Worm (Caenorhabditis elegans) whole organism, late embryonic: Measurements from ENCODE around the gene F23H12.7.

Source experiments
- ama-1 ChIP-seq: fragments of 150-350 bp; optimal IDR thresholded peaks from 2 replicates; lab custom pipeline; 2014
- ceh-14 ChIP-seq: sonication (generic microtip); optimal IDR thresholded peaks from 2 replicates; lab custom pipeline; 2016; ENCODE audit warnings: missing genotype, missing genetic modification characterization, missing compliant biosample characterization
- ceh-18 ChIP-seq: sonication (generic microtip); optimal IDR thresholded peaks from 2 replicates; lab custom pipeline; 2016; ENCODE audit warnings: missing genetic modification characterization, missing compliant biosample characterization
- dmd-4 ChIP-seq: sonication (generic microtip); optimal IDR thresholded peaks from 2 replicates; lab custom pipeline; 2016; ENCODE audit warnings: borderline replicate concordance, missing genetic modification characterization, missing compliant biosample characterization
- dve-1 ChIP-seq: sonication (generic microtip); optimal IDR thresholded peaks from 2 replicates; lab custom pipeline; 2017; ENCODE audit warnings: antibody characterized with exemption, mild to moderate bottlenecking, missing genetic modification characterization, missing compliant biosample characterization
- ets-4 ChIP-seq: sonication (generic microtip); optimal IDR thresholded peaks from 2 replicates; lab custom pipeline; 2016; ENCODE audit warnings: missing genetic modification characterization, missing compliant biosample characterization
- nhr-11 ChIP-seq: fragments of 150-350 bp; optimal IDR thresholded peaks from 2 replicates; lab custom pipeline; 2014; ENCODE audit warnings: missing biosample characterization, missing genetic modification characterization
- nhr-232 ChIP-seq: sonication (generic microtip); optimal IDR thresholded peaks from 2 replicates; lab custom pipeline; 2016; ENCODE audit warnings: missing genetic modification characterization, missing compliant biosample characterization
- pha-4 ChIP-seq: fragments of 150-350 bp; optimal IDR thresholded peaks from 2 replicates; lab custom pipeline; 2018; ENCODE audit warnings: missing biosample characterization, missing genetic modification reagents, missing genetic modification characterization
- pqm-1 ChIP-seq: sonication (generic microtip); optimal IDR thresholded peaks from 2 replicates; lab custom pipeline; 2016; ENCODE audit warnings: missing genetic modification characterization, missing compliant biosample characterization
- pros-1 ChIP-seq: fragments of 150-350 bp; optimal IDR thresholded peaks from 2 replicates; lab custom pipeline; 2014; ENCODE audit warnings: missing biosample characterization, missing genetic modification reagents, missing genetic modification characterization
- tbx-2 ChIP-seq: sonication (generic microtip); optimal IDR thresholded peaks from 2 replicates; lab custom pipeline; 2016; ENCODE audit warnings: missing genetic modification characterization, missing compliant biosample characterization
- tbx-7 ChIP-seq: sonication (generic microtip); optimal IDR thresholded peaks from 2 replicates; lab custom pipeline; 2016; ENCODE audit warnings: missing genotype, missing genetic modification characterization, missing compliant biosample characterization
- unc-42 ChIP-seq: sonication (generic microtip); optimal IDR thresholded peaks from 2 replicates; lab custom pipeline; 2016; ENCODE audit warnings: missing genotype, missing genetic modification characterization, missing compliant biosample characterization

DNA sequence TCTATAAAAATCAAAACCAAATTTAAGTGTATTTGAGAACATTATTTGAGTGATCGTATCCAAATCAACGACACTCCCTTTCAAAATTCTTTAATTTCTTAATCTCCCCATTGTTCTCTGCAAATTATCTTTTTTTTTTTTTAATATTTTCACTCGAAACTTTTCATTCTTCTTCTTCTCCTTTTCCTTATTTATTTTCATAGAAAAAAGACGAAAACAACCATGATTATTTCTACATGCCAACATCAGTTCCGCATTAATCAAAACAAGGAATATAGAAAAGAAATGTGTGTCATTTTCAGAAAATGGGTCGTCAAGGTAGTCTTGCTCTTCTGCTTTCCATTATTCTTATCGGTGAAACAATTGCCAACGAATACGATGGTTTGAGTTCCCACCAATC is 26.1 kb downstream of the F23H12.7 start, which contains the start of gene K01D12.5:
- TF ChIP-seq ets-4 (tag; lab: Kevin White, UChicago) = no peak
- TF ChIP-seq pha-4 (tag; lab: Kevin White, UChicago) = no peak
- TF ChIP-seq dve-1 = no peak
- no peak for TF ChIP-seq tbx-7
- TF ChIP-seq nhr-232 (tag; lab: Kevin White, UChicago) = no peak
- no peak for TF ChIP-seq ceh-18 (tag; lab: Kevin White, UChicago)
- TF ChIP-seq ceh-14 (tag; lab: Kevin White, UChicago) = no peak
- no peak for TF ChIP-seq dmd-4
- no peak for TF ChIP-seq pqm-1
- no peak for TF ChIP-seq nhr-11 (tag; lab: Kevin White, UChicago)
- TF ChIP-seq pros-1 (tag; lab: Kevin White, UChicago) = no peak
- TF ChIP-seq unc-42 (tag; lab: Kevin White, UChicago) = no peak
- TF ChIP-seq ama-1 (lab: Kevin White, UChicago) = no peak
- no peak for TF ChIP-seq tbx-2
